Fruit fly (Drosophila melanogaster): ENCODE measurements around the gene Invadolysin.
A peak's percentile ranks its signal among the peaks of the same experiment; 100 is the strongest.

Invadolysin gene

dm6 chr3R:10134341-10134668 is 10.2 kb upstream of the Invadolysin start:
- peak; percentile 68 for TF ChIP-seq Clk (GFP tag; optimal IDR thresholded peaks at IDR 0.05)
- peak; percentile 32 for TF ChIP-seq bab1 (GFP tag; optimal IDR thresholded peaks at IDR 0.05)
- peak; percentile 25 for TF ChIP-seq CG33017 (tag; optimal IDR thresholded peaks at IDR 0.05)
- TF ChIP-seq CG7045 (GFP tag; optimal IDR thresholded peaks at IDR 0.05): peak; percentile 50
- TF ChIP-seq pad (GFP tag; optimal IDR thresholded peaks at IDR 0.05): peak; percentile 76
- TF ChIP-seq ovo (GFP tag; optimal IDR thresholded peaks at IDR 0.05): peak; percentile 98
- peak; percentile 94 for TF ChIP-seq CG1620 (GFP tag; optimal IDR thresholded peaks at IDR 0.05)
- TF ChIP-seq cnc (optimal IDR thresholded peaks at IDR 0.05): no peak
- TF ChIP-seq Mnt (GFP tag; optimal IDR thresholded peaks at IDR 0.05): peak; percentile 85
- peak; percentile 85 for TF ChIP-seq CG7101 (tag; optimal IDR thresholded peaks at IDR 0.05)
- peak; percentile 86 for TF ChIP-seq CG12768 (GFP tag; optimal IDR thresholded peaks at IDR 0.05)
- no peak for TF ChIP-seq toe (GFP tag; optimal IDR thresholded peaks at IDR 0.05)
- TF ChIP-seq CG5204 (GFP tag; optimal IDR thresholded peaks at IDR 0.05): peak; percentile 67
- peak; percentile 8 for TF ChIP-seq CG11617 (GFP tag; optimal IDR thresholded peaks at IDR 0.05)
- peak; percentile 74 for TF ChIP-seq cic (GFP tag; optimal IDR thresholded peaks at IDR 0.05)
- no peak for TF ChIP-seq Hr96 (GFP tag; optimal IDR thresholded peaks at IDR 0.05)
- TF ChIP-seq tj (GFP tag; optimal IDR thresholded peaks at IDR 0.05): peak; percentile 90
- TF ChIP-seq Crg-1 (GFP tag; optimal IDR thresholded peaks at IDR 0.05): peak; percentile 95
- peak; percentile 59 for TF ChIP-seq CG14711 (tag; optimal IDR thresholded peaks at IDR 0.05)
- TF ChIP-seq kay (GFP tag; ENCODE audit: borderline replicate concordance): no peak

dm6 chr3R:10135011-10135410 is 9.5 kb upstream of the Invadolysin start:
- TF ChIP-seq bab1 (GFP tag; optimal IDR thresholded peaks at IDR 0.05): no peak

- TF ChIP-seq toe (GFP tag; optimal IDR thresholded peaks at IDR 0.05): no peak
- TF ChIP-seq Mnt (GFP tag; optimal IDR thresholded peaks at IDR 0.05): no peak
- TF ChIP-seq Hr96 (GFP tag; optimal IDR thresholded peaks at IDR 0.05): no peak
- no peak for TF ChIP-seq ovo (GFP tag; optimal IDR thresholded peaks at IDR 0.05)
- TF ChIP-seq CG7101 (tag; optimal IDR thresholded peaks at IDR 0.05): no peak
- TF ChIP-seq CG12768 (GFP tag; optimal IDR thresholded peaks at IDR 0.05): no peak
- TF ChIP-seq CG7045 (GFP tag; optimal IDR thresholded peaks at IDR 0.05): no peak
- TF ChIP-seq CG33017 (tag; optimal IDR thresholded peaks at IDR 0.05): no peak
- no peak for TF ChIP-seq kay (GFP tag; ENCODE audit: borderline replicate concordance)
- TF ChIP-seq cic (GFP tag; optimal IDR thresholded peaks at IDR 0.05): no peak
- TF ChIP-seq tj (GFP tag; optimal IDR thresholded peaks at IDR 0.05): no peak
- TF ChIP-seq Crg-1 (GFP tag; optimal IDR thresholded peaks at IDR 0.05): no peak
- TF ChIP-seq bab1 (GFP tag; optimal IDR thresholded peaks at IDR 0.05): no peak
- no peak for TF ChIP-seq CG14711 (tag; optimal IDR thresholded peaks at IDR 0.05)
- no peak for TF ChIP-seq CG11617 (GFP tag; optimal IDR thresholded peaks at IDR 0.05)
- no peak for TF ChIP-seq Clk (GFP tag; optimal IDR thresholded peaks at IDR 0.05)
Measured at dm6 chr3R:10137801-10138200, 6.7 kb upstream of the Invadolysin start.

- TF ChIP-seq CG5204 (GFP tag; optimal IDR thresholded peaks at IDR 0.05) (no peak), ovo (GFP tag; optimal IDR thresholded peaks at IDR 0.05) (no peak), cnc (optimal IDR thresholded peaks at IDR 0.05) (no peak), Mnt (GFP tag; optimal IDR thresholded peaks at IDR 0.05) (no peak), Hr96 (GFP tag; optimal IDR thresholded peaks at IDR 0.05) (no peak), tj (GFP tag; optimal IDR thresholded peaks at IDR 0.05) (no peak), CG14711 (tag; optimal IDR thresholded peaks at IDR 0.05) (no peak), CG11617 (GFP tag; optimal IDR thresholded peaks at IDR 0.05) (no peak), bab1 (GFP tag; optimal IDR thresholded peaks at IDR 0.05) (no peak), CG1620 (GFP tag; optimal IDR thresholded peaks at IDR 0.05) (no peak), kay (GFP tag; ENCODE audit: borderline replicate concordance) (no peak)
Measured at dm6 chr3R:10138900-10139299, 5.6 kb upstream of the Invadolysin start.

dm6 chr3R:10139649-10140598 is 4.5 kb upstream of the Invadolysin start, which contains the start of gene tws:
Gene tws, minus strand, starts transcription at chr3R:10139772.
- TF ChIP-seq Mnt (GFP tag; optimal IDR thresholded peaks at IDR 0.05) (peak; percentile 32), Hr96 (GFP tag; optimal IDR thresholded peaks at IDR 0.05) (no peak), CG11617 (GFP tag; optimal IDR thresholded peaks at IDR 0.05) (peak; percentile 76), CG5204 (GFP tag; optimal IDR thresholded peaks at IDR 0.05) (peak; percentile 65), cic (GFP tag; optimal IDR thresholded peaks at IDR 0.05) (no peak), CG7101 (tag; optimal IDR thresholded peaks at IDR 0.05) (peak; percentile 56), kay (GFP tag; ENCODE audit: borderline replicate concordance) (peak; percentile 76), tj (GFP tag; optimal IDR thresholded peaks at IDR 0.05) (peak; percentile 36), Clk (GFP tag; optimal IDR thresholded peaks at IDR 0.05) (peak; percentile 31), pad (GFP tag; optimal IDR thresholded peaks at IDR 0.05) (peak; percentile 38), CG33017 (tag; optimal IDR thresholded peaks at IDR 0.05) (peak; percentile 22), bab1 (GFP tag; optimal IDR thresholded peaks at IDR 0.05) (peak; percentile 52), ovo (GFP tag; optimal IDR thresholded peaks at IDR 0.05) (no peak), CG1620 (GFP tag; optimal IDR thresholded peaks at IDR 0.05) (peak; percentile 14), Crg-1 (GFP tag; optimal IDR thresholded peaks at IDR 0.05) (peak; percentile 48), cnc (optimal IDR thresholded peaks at IDR 0.05) (no peak), CG14711 (tag; optimal IDR thresholded peaks at IDR 0.05) (peak; percentile 21), CG7045 (GFP tag; optimal IDR thresholded peaks at IDR 0.05) (no peak), toe (GFP tag; optimal IDR thresholded peaks at IDR 0.05) (peak; percentile 50), CG12768 (GFP tag; optimal IDR thresholded peaks at IDR 0.05) (peak; percentile 73)

- no peak for TF ChIP-seq kay (GFP tag; ENCODE audit: borderline replicate concordance)
- TF ChIP-seq Clk (GFP tag; optimal IDR thresholded peaks at IDR 0.05): no peak
- TF ChIP-seq cic (GFP tag; optimal IDR thresholded peaks at IDR 0.05): no peak
- no peak for TF ChIP-seq Crg-1 (GFP tag; optimal IDR thresholded peaks at IDR 0.05)
- TF ChIP-seq CG7101 (tag; optimal IDR thresholded peaks at IDR 0.05): no peak
- no peak for TF ChIP-seq CG11617 (GFP tag; optimal IDR thresholded peaks at IDR 0.05)
- no peak for TF ChIP-seq CG7045 (GFP tag; optimal IDR thresholded peaks at IDR 0.05)
Measured at dm6 chr3R:10142770-10143169, 1.7 kb upstream of the Invadolysin start, which contains the start of gene CG42759. Gene CG42759, plus strand, starts transcription at chr3R:10143070.
